Worm (Caenorhabditis elegans) whole organism, young adult: ENCODE measurements around the gene idpa-3.

Source experiments
- B0261.1 ChIP-seq: sonication (generic microtip); optimal IDR thresholded peaks from 2 replicates; lab custom pipeline; 2016; ENCODE audit warnings: mild to moderate bottlenecking, missing genetic modification characterization, moderate library complexity, missing compliant biosample characterization
- D2030.7 ChIP-seq: fragments of 200-800 bp; sonication (Bioruptor generic); IDR thresholded peaks from 2 replicates; pipeline ENCODE4 v1.3.6; 2022; ENCODE audit warnings: missing genetic modification reagents, missing genetic modification characterization, missing compliant biosample characterization
- F23B12.7 ChIP-seq: sonication (generic microtip); optimal IDR thresholded peaks from 2 replicates; lab custom pipeline; 2017; ENCODE audit warnings: missing genetic modification characterization, mild to moderate bottlenecking, missing compliant biosample characterization, antibody characterized with exemption, moderate library complexity; ENCODE audit not compliant: insufficient read depth
- F39B2.1 ChIP-seq: fragments of 200-800 bp; sonication (Bioruptor generic); IDR thresholded peaks from 2 replicates; pipeline ENCODE4 v1.3.6; 2022; ENCODE audit warnings: missing genetic modification reagents, missing genetic modification characterization, missing compliant biosample characterization
- F52B5.7 ChIP-seq: sonication (generic microtip); optimal IDR thresholded peaks from 2 replicates; lab custom pipeline; 2016; ENCODE audit warnings: mild to moderate bottlenecking, missing genetic modification characterization, missing compliant biosample characterization
- F57A8.1 ChIP-seq: fragments of 200-800 bp; sonication (Bioruptor generic); optimal IDR thresholded peaks from 2 replicates; lab custom pipeline; 2018; ENCODE audit warnings: mild to moderate bottlenecking, missing genetic modification characterization, moderate library complexity, missing compliant biosample characterization
- F57C9.4 ChIP-seq: sonication (generic microtip); optimal IDR thresholded peaks from 2 replicates; lab custom pipeline; 2017; ENCODE audit warnings: mild to moderate bottlenecking, missing genetic modification characterization, missing compliant biosample characterization
- T07F8.4 ChIP-seq: sonication (generic microtip); optimal IDR thresholded peaks from 2 replicates; lab custom pipeline; 2016; ENCODE audit warnings: mild to moderate bottlenecking, missing genetic modification characterization, moderate library complexity, missing compliant biosample characterization
- Y53G8AR.9 ChIP-seq: fragments of 200-800 bp; sonication (Bioruptor generic); conservative IDR thresholded peaks from 2 replicates; pipeline ENCODE4 v1.3.6; 2022; ENCODE audit warnings: missing genetic modification reagents, missing genetic modification characterization, missing compliant biosample characterization
- Y67H2A.10 ChIP-seq: fragments of 200-800 bp; sonication (Bioruptor generic); conservative IDR thresholded peaks from 2 replicates; pipeline ENCODE4 v1.3.6; 2022; ENCODE audit warnings: missing genetic modification reagents, missing genetic modification characterization, missing compliant biosample characterization
- Y79H2A.3 ChIP-seq: fragments of 200-800 bp; sonication (Bioruptor generic); conservative IDR thresholded peaks from 2 replicates; pipeline ENCODE4 v1.3.6; 2022; ENCODE audit warnings: missing genetic modification reagents, missing genetic modification characterization, missing compliant biosample characterization
- aptf-2 ChIP-seq: fragments of 200-800 bp; sonication (Bioruptor generic); conservative IDR thresholded peaks from 2 replicates; pipeline ENCODE4 v1.3.6; 2022; ENCODE audit warnings: missing genetic modification reagents, missing genetic modification characterization, missing compliant biosample characterization
- athp-1 ChIP-seq: sonication (generic microtip); optimal IDR thresholded peaks from 2 replicates; lab custom pipeline; 2017; ENCODE audit warnings: mild to moderate bottlenecking, missing genetic modification characterization, missing compliant biosample characterization
- attf-3 ChIP-seq: fragments of 200-800 bp; sonication (Bioruptor generic); conservative IDR thresholded peaks from 2 replicates; pipeline ENCODE4 v1.3.6; 2022; ENCODE audit warnings: missing genetic modification reagents, missing genetic modification characterization, missing compliant biosample characterization
- cebp-2 ChIP-seq: fragments of 200-800 bp; sonication (Bioruptor generic); IDR thresholded peaks from 2 replicates; pipeline ENCODE4 v1.3.6; 2022; ENCODE audit warnings: missing genetic modification characterization, missing compliant biosample characterization
- ceh-100 ChIP-seq: fragments of 200-800 bp; sonication (Bioruptor generic); IDR thresholded peaks from 2 replicates; pipeline ENCODE4 v1.3.6; 2022; ENCODE audit warnings: missing genetic modification reagents, missing genetic modification characterization, missing compliant biosample characterization
- egl-44 ChIP-seq: fragments of 200-800 bp; sonication (Bioruptor generic); IDR thresholded peaks from 2 replicates; pipeline ENCODE4 v1.3.6; 2022; ENCODE audit warnings: missing genetic modification reagents, missing genetic modification characterization, missing compliant biosample characterization
- egrh-3 ChIP-seq: fragments of 200-800 bp; sonication (Bioruptor generic); IDR thresholded peaks from 2 replicates; pipeline ENCODE4 v1.3.6; 2022; ENCODE audit warnings: missing genetic modification reagents, missing genetic modification characterization, missing compliant biosample characterization
- fkh-3 ChIP-seq: sonication (generic microtip); optimal IDR thresholded peaks from 2 replicates; lab custom pipeline; 2016; ENCODE audit warnings: mild to moderate bottlenecking, missing genetic modification characterization, missing compliant biosample characterization
- gei-17 ChIP-seq: fragments of 200-800 bp; sonication (Bioruptor generic); optimal IDR thresholded peaks from 2 replicates; lab custom pipeline; 2018; ENCODE audit warnings: mild to moderate bottlenecking, missing genetic modification characterization, missing compliant biosample characterization
- hlh-12 ChIP-seq: sonication (generic microtip); optimal IDR thresholded peaks from 2 replicates; lab custom pipeline; 2016; ENCODE audit warnings: missing genetic modification characterization, missing compliant biosample characterization
- hmg-1.2 ChIP-seq: fragments of 200-800 bp; sonication (Bioruptor generic); IDR thresholded peaks from 2 replicates; pipeline ENCODE4 v1.3.6; 2022; ENCODE audit warnings: missing genetic modification reagents, missing genetic modification characterization, missing compliant biosample characterization
- hmg-20 ChIP-seq: fragments of 200-800 bp; sonication (Bioruptor generic); IDR thresholded peaks from 2 replicates; pipeline ENCODE4 v1.3.6; 2022; ENCODE audit warnings: missing genetic modification reagents, missing genetic modification characterization, missing compliant biosample characterization
- hsf-1 ChIP-seq: fragments of 200-800 bp; sonication (Bioruptor generic); IDR thresholded peaks from 2 replicates; pipeline ENCODE4 v1.3.6; 2022; ENCODE audit warnings: missing genetic modification reagents, missing genetic modification characterization, missing compliant biosample characterization
- lag-1 ChIP-seq: fragments of 200-800 bp; sonication (Bioruptor generic); IDR thresholded peaks from 2 replicates; pipeline ENCODE4 v1.3.6; 2022; ENCODE audit warnings: missing genetic modification reagents, missing genetic modification characterization, missing compliant biosample characterization
- lin-26 ChIP-seq: fragments of 200-800 bp; sonication (Bioruptor generic); IDR thresholded peaks from 2 replicates; pipeline ENCODE4 v1.3.6; 2022; ENCODE audit warnings: missing genetic modification reagents, missing genetic modification characterization, missing compliant biosample characterization
- lin-40 ChIP-seq: sonication (generic microtip); optimal IDR thresholded peaks from 2 replicates; lab custom pipeline; 2016; ENCODE audit warnings: missing genetic modification characterization, mild to moderate bottlenecking, missing compliant biosample characterization, missing genotype, missing genetic modification reagents
- mcd-1 ChIP-seq: fragments of 200-800 bp; sonication (Bioruptor generic); IDR thresholded peaks from 2 replicates; pipeline ENCODE4 v1.3.6; 2022; ENCODE audit warnings: missing genetic modification reagents, missing genetic modification characterization, missing compliant biosample characterization
- nfya-1 ChIP-seq: sonication (generic microtip); optimal IDR thresholded peaks from 2 replicates; lab custom pipeline; 2017; ENCODE audit warnings: antibody characterized with exemption, missing compliant biosample characterization, missing genetic modification characterization, borderline replicate concordance; ENCODE audit not compliant: insufficient read depth
- nhr-120 ChIP-seq: fragments of 200-800 bp; sonication (Bioruptor generic); IDR thresholded peaks from 2 replicates; pipeline ENCODE4 v1.3.6; 2022; ENCODE audit warnings: missing genetic modification characterization, missing compliant biosample characterization
- pha-4 ChIP-seq: fragments of 150-350 bp; sonication (generic microtip); optimal IDR thresholded peaks from 2 replicates; lab custom pipeline; 2014; ENCODE audit warnings: missing biosample characterization, missing genetic modification reagents, missing genetic modification characterization
- rcor-1 ChIP-seq: fragments of 200-800 bp; sonication (Bioruptor generic); IDR thresholded peaks from 2 replicates; pipeline ENCODE4 v1.3.6; 2022; ENCODE audit warnings: missing genetic modification reagents, missing genetic modification characterization, missing compliant biosample characterization
- rpc-1 ChIP-seq, 2 experiments: fragments of 150-350 bp in 1 of 2; sonication (generic microtip) in 1 of 2; optimal IDR thresholded peaks; 2 replicates each; lab custom pipeline; 2014 to 2018; ENCODE audit warnings: missing biosample characterization in 1 of 2, missing genetic modification characterization in 1 of 2, missing genetic modification reagents in 1 of 2, missing genotype in 1 of 2
- somi-1 ChIP-seq: fragments of 200-800 bp; sonication (Bioruptor generic); optimal IDR thresholded peaks from 2 replicates; lab custom pipeline; 2018; ENCODE audit warnings: mild to moderate bottlenecking, missing genetic modification characterization, missing compliant biosample characterization
- sptf-2 ChIP-seq: fragments of 200-800 bp; sonication (Bioruptor generic); optimal IDR thresholded peaks from 2 replicates; lab custom pipeline; 2018; ENCODE audit warnings: mild to moderate bottlenecking, missing genetic modification characterization, missing compliant biosample characterization
- tbp1 ChIP-seq: fragments of 200-800 bp; sonication (Bioruptor generic); optimal IDR thresholded peaks from 2 replicates; lab custom pipeline; 2018; ENCODE audit warnings: mild to moderate bottlenecking, missing genetic modification characterization, missing compliant biosample characterization
- xnd-1 ChIP-seq: sonication (generic microtip); optimal IDR thresholded peaks from 2 replicates; lab custom pipeline; 2016; ENCODE audit warnings: missing genotype, missing genetic modification reagents, missing genetic modification characterization, missing compliant biosample characterization
- ztf-25 ChIP-seq: fragments of 200-800 bp; sonication (Bioruptor generic); IDR thresholded peaks from 2 replicates; pipeline ENCODE4 v1.3.6; 2022; ENCODE audit warnings: missing genetic modification reagents, missing genetic modification characterization, missing compliant biosample characterization
- ztf-28 ChIP-seq: fragments of 200-800 bp; sonication (Bioruptor generic); IDR thresholded peaks from 2 replicates; pipeline ENCODE4 v1.3.6; 2022; ENCODE audit warnings: missing genetic modification reagents, missing genetic modification characterization, missing compliant biosample characterization

The idpa-3 gene

DNA sequence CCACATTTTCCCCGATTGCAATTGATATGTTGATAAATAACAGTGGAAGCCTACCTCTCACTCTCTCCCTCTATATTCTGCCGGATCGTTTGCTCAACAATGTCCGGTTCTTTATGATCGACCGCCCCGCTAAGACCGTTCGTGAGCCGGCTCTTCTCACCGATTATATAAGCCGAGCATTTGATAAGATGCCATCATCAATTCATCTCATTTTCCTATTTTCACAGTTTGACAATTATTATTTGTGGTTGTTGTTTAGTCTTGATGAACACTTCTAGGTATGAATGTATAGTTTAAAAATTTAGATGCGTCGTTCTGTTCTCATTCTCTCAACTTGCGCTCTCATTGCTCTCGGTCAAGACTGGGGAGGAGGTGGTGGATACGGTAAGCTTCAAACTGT, at the start of gene idpa-3:
Gene idpa-3 (plus strand): TSS at position 301 of the 400 bp plus-strand sequence.
- TF ChIP-seq hmg-20, result no peak
- TF ChIP-seq D2030.7 (GFP tag; lab: Robert Waterston, UW), result no peak
- TF ChIP-seq hmg-1.2 (GFP tag; lab: Robert Waterston, UW), result no peak
- TF ChIP-seq athp-1 (tag; lab: Kevin White, UChicago), result no peak
- TF ChIP-seq F57A8.1 (GFP tag; lab: Kevin White, UChicago), result no peak
- TF ChIP-seq Y53G8AR.9 (GFP tag; lab: Robert Waterston, UW), result no peak

DNA sequence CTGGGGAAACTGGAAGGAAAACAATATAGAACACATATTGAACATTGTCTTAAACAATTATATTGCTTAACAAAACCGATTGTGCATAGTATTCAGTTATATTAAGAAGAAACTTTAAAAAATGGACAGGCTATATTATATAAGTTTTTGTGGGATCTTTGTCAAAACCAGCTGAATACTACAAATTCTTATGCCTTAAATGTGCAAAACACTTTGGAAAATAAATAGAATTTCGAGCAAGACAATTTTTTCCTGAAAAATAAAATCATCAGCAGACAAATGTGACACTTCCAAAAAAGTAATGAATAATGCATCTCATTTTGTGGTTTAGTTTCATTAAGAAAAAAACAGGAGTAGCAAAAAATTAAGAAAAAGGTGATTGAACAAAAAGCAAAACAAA, 38.8 kb upstream of the idpa-3 start:
- TF ChIP-seq egrh-3 (GFP tag; lab: Robert Waterston, UW) (no peak), fkh-3 (tag; lab: Kevin White, UChicago) (no peak), T07F8.4 (tag; lab: Kevin White, UChicago) (no peak), F52B5.7 (tag; lab: Kevin White, UChicago) (no peak), somi-1 (no peak), F39B2.1 (GFP tag; lab: Robert Waterston, UW) (no peak), hsf-1 (GFP tag; lab: Robert Waterston, UW) (no peak), rcor-1 (no peak), pha-4 (tag; lab: Kevin White, UChicago) (no peak), hlh-12 (no peak), nfya-1 (tag; lab: Kevin White, UChicago) (no peak), sptf-2 (GFP tag; lab: Kevin White, UChicago) (no peak), gei-17 (GFP tag; lab: Kevin White, UChicago) (no peak), lin-40 (no peak), F23B12.7 (tag; lab: Kevin White, UChicago) (no peak), xnd-1 (no peak), lin-26 (GFP tag; lab: Robert Waterston, UW) (no peak)
- TF ChIP-seq, all 124 proteins: peak for 0

DNA sequence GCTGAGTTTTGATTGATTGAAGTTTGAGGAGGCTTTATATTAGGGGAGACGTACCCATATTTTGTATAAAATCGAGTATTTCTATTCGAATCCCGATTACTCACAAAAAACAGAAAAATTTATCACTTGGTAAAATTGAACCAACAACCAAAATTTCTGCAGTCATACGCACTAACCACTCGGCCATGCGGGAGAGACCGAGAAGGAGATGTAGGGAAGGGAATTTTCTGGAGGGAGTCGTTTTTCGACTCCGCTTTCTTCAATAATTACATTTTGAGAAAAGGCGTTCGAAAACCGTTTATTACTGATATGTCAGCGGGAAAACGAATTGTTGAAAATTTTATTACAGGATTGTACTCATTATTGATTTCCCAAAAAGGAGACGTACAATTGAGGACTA, 37.3 kb upstream of the idpa-3 start:
- 0 out of 2 replicates have a peak, but pooled peaks have one; percentile 4 for TF ChIP-seq egl-44 (GFP tag; lab: Robert Waterston, UW)
- TF ChIP-seq ztf-25 (GFP tag; lab: Robert Waterston, UW), result peak; percentile 57; the same call in 1 of the 2 replicates
- peak; percentile 58 for TF ChIP-seq B0261.1 (tag; lab: Kevin White, UChicago)
- peak; percentile 85 for TF ChIP-seq tbp1
- 0 out of 2 replicates have a peak, but pooled peaks have one; percentile 58 for TF ChIP-seq nhr-120
- peak; percentile 61 for TF ChIP-seq rcor-1
- TF ChIP-seq lin-26 (GFP tag; lab: Robert Waterston, UW), result peak; percentile 88
- TF ChIP-seq mcd-1 (GFP tag; lab: Robert Waterston, UW), result 0 out of 2 replicates have a peak, but pooled peaks have one; percentile 14
- TF ChIP-seq rpc-1 (optimal IDR thresholded peaks at IDR 0.05; lab: Kevin White, UChicago), result peak; percentile 35
- peak; percentile 62 for TF ChIP-seq rpc-1 (tag; optimal IDR thresholded peaks at IDR 0.05; lab: Kevin White, UChicago)
- peak; percentile 31; the same call in 1 of the 2 replicates for TF ChIP-seq ceh-100 (GFP tag; lab: Robert Waterston, UW)
- TF ChIP-seq cebp-2 (GFP tag; lab: Robert Waterston, UW), result 0 out of 2 replicates have a peak, but pooled peaks have one; percentile 62

DNA sequence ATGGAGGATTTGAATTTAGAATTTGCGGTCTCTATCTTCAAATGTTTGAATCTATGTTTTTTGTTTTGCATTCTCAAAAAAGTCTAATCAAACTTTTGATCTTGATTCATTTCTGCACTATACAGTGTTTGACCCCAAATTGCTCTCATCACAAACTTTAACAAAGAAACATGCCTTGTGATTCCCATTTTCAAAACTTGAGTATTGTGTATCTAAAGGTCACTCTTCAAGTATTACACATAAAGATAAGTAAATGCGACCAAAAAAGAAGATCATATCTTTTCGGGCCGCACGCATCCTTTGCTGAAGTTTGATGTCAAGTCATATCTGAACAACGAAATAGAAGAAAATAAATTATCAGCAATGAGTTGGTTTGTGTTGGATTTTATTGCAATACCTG, 34.3 kb upstream of the idpa-3 start:
- TF ChIP-seq Y79H2A.3 (GFP tag; lab: Robert Waterston, UW) (no peak), sptf-2 (GFP tag; lab: Kevin White, UChicago) (no peak), ztf-28 (GFP tag; lab: Robert Waterston, UW) (no peak), F57C9.4 (no peak), B0261.1 (tag; lab: Kevin White, UChicago) (no peak), attf-3 (GFP tag; lab: Robert Waterston, UW) (no peak), Y67H2A.10 (GFP tag; lab: Robert Waterston, UW) (no peak), lag-1 (GFP tag; lab: Robert Waterston, UW) (no peak), aptf-2 (GFP tag; lab: Robert Waterston, UW) (no peak), egrh-3 (GFP tag; lab: Robert Waterston, UW) (no peak), rcor-1 (no peak)
